Worm (Caenorhabditis elegans) whole organism, midembryonic: ENCODE results near the gene klp-12.

Experiments
- cog-1 ChIP-seq: sonication (generic microtip); optimal IDR thresholded peaks from 2 replicates; lab custom pipeline; 2016; ENCODE audit warnings: missing genetic modification characterization, missing compliant biosample characterization
- flt-1 ChIP-seq: fragments of 200-800 bp; sonication (Bioruptor generic); IDR thresholded peaks from 2 replicates; pipeline ENCODE4 v1.3.6; 2022; ENCODE audit warnings: missing genetic modification characterization, missing compliant biosample characterization
- klf-2 ChIP-seq: fragments of 200-800 bp; sonication (Bioruptor generic); conservative IDR thresholded peaks from 2 replicates; pipeline ENCODE4 v1.3.6; 2022; ENCODE audit warnings: missing genetic modification reagents, missing genetic modification characterization, missing compliant biosample characterization
- med-1 ChIP-seq: sonication (generic microtip); optimal IDR thresholded peaks from 2 replicates; lab custom pipeline; 2017; ENCODE audit warnings: missing genetic modification characterization, mild to moderate bottlenecking, missing compliant biosample characterization, antibody characterized with exemption, missing genetic modification reagents; ENCODE audit not compliant: insufficient read depth
- tab-1 ChIP-seq: fragments of 200-800 bp; sonication (Bioruptor generic); IDR thresholded peaks from 2 replicates; pipeline ENCODE4 v1.3.6; 2022; ENCODE audit warnings: missing genetic modification characterization, missing compliant biosample characterization
- ztf-29 ChIP-seq: fragments of 200-800 bp; sonication (Bioruptor generic); IDR thresholded peaks from 2 replicates; pipeline ENCODE4 v1.3.6; 2022; ENCODE audit warnings: missing genetic modification reagents, missing genetic modification characterization, missing compliant biosample characterization

DNA sequence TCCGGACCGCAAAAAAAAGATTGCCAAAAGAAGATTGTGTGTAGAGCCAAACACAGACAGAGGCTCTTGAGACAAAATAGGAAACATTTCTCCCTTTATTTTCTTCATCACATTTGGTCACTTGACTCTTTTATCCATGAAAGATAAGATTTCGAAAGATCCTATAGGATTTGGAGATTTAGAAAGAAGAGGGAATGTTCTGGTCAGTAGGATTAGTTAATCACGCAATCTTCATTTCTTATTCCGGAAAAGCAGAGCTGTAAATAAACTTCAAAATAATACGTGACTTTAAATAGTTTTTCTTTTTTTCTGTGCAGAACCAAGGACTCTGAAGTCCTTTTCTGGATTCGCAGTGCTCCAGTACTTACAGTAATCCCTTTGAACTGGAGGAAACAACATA is 12.4 kb downstream of the klp-12 start:
- no peak for TF ChIP-seq flt-1 (GFP tag; lab: Robert Waterston, UW)
- no peak for TF ChIP-seq med-1 (GFP tag; lab: Kevin White, UChicago)
- TF ChIP-seq cog-1 (tag; lab: Kevin White, UChicago), result no peak
- TF ChIP-seq ztf-29 (GFP tag; lab: Robert Waterston, UW), result no peak
- no peak for TF ChIP-seq tab-1 (GFP tag; lab: Robert Waterston, UW)
- TF ChIP-seq klf-2 (GFP tag; lab: Robert Waterston, UW), result no peak
